Worm (Caenorhabditis elegans) whole organism, midembryonic: ENCODE data around the gene ima-1.

ENCODE experiments used
- flt-1 ChIP-seq: fragments of 200-800 bp; sonication (Bioruptor generic); IDR thresholded peaks from 2 replicates; pipeline ENCODE4 v1.3.6; 2022; ENCODE audit warnings: missing genetic modification characterization, missing compliant biosample characterization
- med-1 ChIP-seq: sonication (generic microtip); optimal IDR thresholded peaks from 2 replicates; lab custom pipeline; 2017; ENCODE audit warnings: missing genetic modification characterization, mild to moderate bottlenecking, missing compliant biosample characterization, antibody characterized with exemption, missing genetic modification reagents; ENCODE audit not compliant: insufficient read depth
- ztf-23 ChIP-seq: fragments of 200-800 bp; sonication (Bioruptor generic); IDR thresholded peaks from 2 replicates; pipeline ENCODE4 v1.3.6; 2022; ENCODE audit warnings: missing genetic modification reagents, missing genetic modification characterization, missing compliant biosample characterization

DNA sequence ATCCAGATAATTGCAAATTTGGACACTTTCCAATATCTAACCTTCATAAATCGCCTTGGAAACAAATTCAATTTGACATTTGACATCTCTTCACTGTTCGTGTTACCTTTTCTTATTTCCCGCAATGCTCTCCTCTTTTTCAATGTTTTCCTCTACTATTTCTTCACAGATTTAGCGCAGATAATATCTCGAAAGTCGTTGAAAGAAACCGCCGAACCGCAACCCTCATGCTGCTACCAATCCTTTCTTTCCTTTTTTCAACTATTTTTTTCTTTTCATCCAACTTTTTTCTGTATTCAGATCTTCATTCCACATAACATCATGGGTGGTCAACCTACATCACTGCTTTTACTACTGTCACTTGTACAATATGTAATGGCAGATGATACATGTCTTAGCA, 5.1 kb upstream of the ima-1 start, which contains the start of gene T19B10.5:
- TF ChIP-seq ztf-23 (GFP tag; lab: Robert Waterston, UW): no peak
- TF ChIP-seq flt-1: no peak
- no peak for TF ChIP-seq med-1 (GFP tag; lab: Kevin White, UChicago)
